Worm (Caenorhabditis elegans): ENCODE data around the gene F21D5.7.
"Not testable (repeated sequence)": the region's sequence is repeated elsewhere in the genome, so short reads cannot be mapped to it uniquely, and the experiment has no call there.

F21D5.7 gene

DNA sequence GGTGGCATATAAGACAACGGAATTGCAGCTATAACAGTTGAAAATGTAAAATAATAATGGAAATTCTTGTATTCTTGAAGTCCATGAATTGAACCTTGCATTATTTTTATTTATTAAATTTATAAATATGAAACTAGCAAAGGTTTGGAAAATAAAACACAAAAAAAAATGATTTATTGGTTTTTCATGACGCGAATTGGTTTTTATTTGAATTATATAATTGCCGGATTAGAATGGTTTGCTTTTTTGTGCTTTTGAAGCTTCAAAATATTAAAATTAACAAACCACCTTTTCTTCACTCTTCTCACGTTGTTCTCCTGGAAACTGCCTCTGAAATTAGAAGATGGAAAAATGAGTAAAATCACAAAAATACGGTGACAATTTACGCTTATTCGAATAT lies 46.6 kb upstream of the F21D5.7 start, which contains the start of gene sru-35:
Gene sru-35, minus strand, starts transcription at position 101 of the 400 bp plus-strand sequence.
- no peak for TF ChIP-seq dsc-1 (tag; optimal IDR thresholded peaks at IDR 0.05)
- TF ChIP-seq hlh-17 (GFP tag; optimal IDR thresholded peaks at IDR 0.05; ENCODE audit: borderline replicate concordance): no peak
- TF ChIP-seq efl-1 (optimal IDR thresholded peaks at IDR 0.05): no peak
- TF ChIP-seq efl-1 (GFP tag; optimal IDR thresholded peaks at IDR 0.05 in 1 of 2): no peak
- TF ChIP-seq C34B4.2 (tag; optimal IDR thresholded peaks at IDR 0.05): no peak
- TF ChIP-seq egl-27 (tag; optimal IDR thresholded peaks at IDR 0.05): no peak
- TF ChIP-seq fkh-4 (tag; optimal IDR thresholded peaks at IDR 0.05; ENCODE audit: borderline replicate concordance): no peak
- no peak for TF ChIP-seq ceh-8 (GFP tag; optimal IDR thresholded peaks at IDR 0.05)
- TF ChIP-seq alr-1 (tag; optimal IDR thresholded peaks at IDR 0.05; ENCODE audit: borderline replicate concordance): no peak
- TF ChIP-seq mdl-1 (tag; optimal IDR thresholded peaks at IDR 0.05): no peak
- TF ChIP-seq lsy-2 (tag; optimal IDR thresholded peaks at IDR 0.05): no peak
- no peak for TF ChIP-seq hpl-2 (GFP tag; optimal IDR thresholded peaks at IDR 0.05)
- no peak for TF ChIP-seq nhr-71 (tag; optimal IDR thresholded peaks at IDR 0.05)
- no peak for TF ChIP-seq lin-15B (tag; optimal IDR thresholded peaks at IDR 0.05)
- no peak for TF ChIP-seq mab-9 (GFP tag; IDR thresholded peaks at IDR 0.05)
- TF ChIP-seq nhr-12 (tag; optimal IDR thresholded peaks at IDR 0.05): no peak
- no peak for TF ChIP-seq zag-1 (tag; optimal IDR thresholded peaks at IDR 0.05)

DNA sequence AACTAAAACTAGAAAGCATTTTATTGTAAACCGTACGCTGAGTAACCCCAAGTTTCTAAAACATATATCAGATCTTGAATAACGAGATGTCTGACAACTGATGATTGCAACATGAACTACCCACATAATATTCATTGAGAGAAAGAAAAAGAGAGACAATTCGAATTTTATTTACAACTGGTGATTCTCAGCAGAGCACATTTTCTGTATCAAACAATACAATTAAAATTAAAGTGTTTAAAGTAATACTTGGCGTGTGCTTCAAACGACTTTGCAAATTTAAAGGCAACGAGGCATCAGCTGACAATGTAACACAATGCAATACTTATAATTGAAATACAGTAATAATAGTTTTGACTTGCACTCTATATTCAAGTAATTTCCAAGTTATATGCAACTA lies 44.5 kb upstream of the F21D5.7 start, which contains the start of gene C33D9.10:
Gene C33D9.10, minus strand, starts transcription at position 101 of the 400 bp plus-strand sequence.
- TF ChIP-seq efl-1 (optimal IDR thresholded peaks at IDR 0.05): not testable (repeated sequence)
- TF ChIP-seq efl-1 (GFP tag; optimal IDR thresholded peaks at IDR 0.05 in 1 of 2): peak in 1 of 2 experiments; percentile 41

DNA sequence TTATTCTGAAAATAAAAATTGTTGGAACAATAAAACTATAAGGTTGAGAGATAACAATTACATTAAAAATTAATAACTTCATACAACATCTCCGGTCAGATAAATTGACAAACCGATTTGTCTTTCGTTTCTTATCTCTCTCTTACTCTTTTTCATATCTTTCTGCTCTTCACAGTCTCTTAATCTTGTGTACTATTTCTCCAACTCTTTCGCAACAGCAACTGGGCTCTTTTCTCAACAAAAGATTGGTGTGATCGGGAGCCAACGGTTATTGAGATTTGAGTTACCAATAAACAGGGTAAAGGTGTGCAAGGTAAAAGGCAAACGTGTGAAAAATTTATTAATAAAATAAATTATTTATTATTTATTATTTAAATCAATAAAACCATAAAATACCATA lies 43.1 kb upstream of the F21D5.7 start, which contains the start of gene C33D9.8:
Gene C33D9.8, minus strand, starts transcription at position 99 of the 400 bp plus-strand sequence.
- TF ChIP-seq snpc-4 (tag; optimal IDR thresholded peaks at IDR 0.05) (no peak), ceh-88 (GFP tag; IDR thresholded peaks at IDR 0.05) (no peak), mef-2 (tag; optimal IDR thresholded peaks at IDR 0.05) (no peak), ceh-63 (GFP tag; optimal IDR thresholded peaks at IDR 0.05) (no peak), zag-1 (tag; optimal IDR thresholded peaks at IDR 0.05) (no peak), nhr-11 (tag; optimal IDR thresholded peaks at IDR 0.05) (no peak), tlp-1 (tag; optimal IDR thresholded peaks at IDR 0.05) (no peak), efl-1 (optimal IDR thresholded peaks at IDR 0.05) (peak in 1 of 2 experiments; percentile 35), efl-1 (GFP tag; optimal IDR thresholded peaks at IDR 0.05 in 1 of 2) (no peak), tbx-2 (tag; optimal IDR thresholded peaks at IDR 0.05) (no peak), elt-2 (tag; optimal IDR thresholded peaks at IDR 0.05) (no peak), lsy-2 (tag; optimal IDR thresholded peaks at IDR 0.05) (peak in 1 of 2 experiments; percentile 31), rnt-1 (tag; optimal IDR thresholded peaks at IDR 0.05) (peak; percentile 41)

DNA sequence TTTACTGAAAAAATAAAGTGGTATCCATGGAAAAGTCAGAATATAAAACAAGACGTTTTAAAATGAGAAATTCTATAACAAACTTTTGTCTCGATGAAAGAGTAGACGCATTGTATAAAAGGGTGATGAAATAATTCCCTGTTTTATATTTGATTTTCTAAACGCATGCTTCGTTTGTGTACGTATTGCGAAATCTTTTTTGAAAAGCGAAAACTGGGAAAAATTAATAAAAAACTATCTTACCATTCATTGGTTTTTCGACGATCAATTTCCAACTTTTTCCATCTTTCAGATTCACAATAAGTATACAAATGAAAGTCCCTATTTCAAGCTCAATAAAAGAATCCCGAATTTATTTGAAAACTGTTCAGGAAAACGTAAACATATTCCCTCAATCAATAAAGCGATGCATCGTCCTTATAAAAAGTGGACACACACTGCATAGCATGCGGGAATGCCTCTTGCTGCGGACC lies 41.4 kb upstream of the F21D5.7 start, which contains the start of gene C33D9.13:
Gene C33D9.13, minus strand, starts transcription at position 423 of the 473 bp plus-strand sequence.
- peak; percentile 53 for TF ChIP-seq zip-4 (GFP tag; optimal IDR thresholded peaks at IDR 0.05)
- TF ChIP-seq skn-1 (tag; optimal IDR thresholded peaks at IDR 0.05): peak; percentile 32
- no peak for TF ChIP-seq lir-3 (tag; optimal IDR thresholded peaks at IDR 0.05; ENCODE audit: poor library complexity)
- no peak for TF ChIP-seq ces-1 (GFP tag; optimal IDR thresholded peaks at IDR 0.05)

DNA sequence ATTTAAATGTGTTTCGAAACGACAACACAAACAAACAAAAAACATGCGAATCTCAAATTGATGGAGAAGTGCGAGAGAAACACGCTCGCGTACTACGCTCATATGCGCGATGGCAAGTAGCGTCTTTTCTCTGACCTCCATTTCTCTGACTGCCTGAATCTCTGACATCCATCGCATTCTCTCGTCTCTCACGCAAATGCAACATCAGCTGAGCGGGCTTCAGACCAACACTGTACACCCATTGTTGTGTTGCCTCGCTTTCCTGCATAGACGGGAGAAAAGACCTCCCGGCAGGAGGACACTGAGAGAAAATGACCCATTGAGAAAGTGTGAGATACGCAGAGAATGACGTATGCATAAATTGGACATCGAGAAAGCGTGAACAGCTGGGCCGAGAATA lies 38.7 kb upstream of the F21D5.7 start:
- peak; percentile 49 for TF ChIP-seq unc-86 (tag; optimal IDR thresholded peaks at IDR 0.05)
- no peak for TF ChIP-seq C04F5.9 (tag; optimal IDR thresholded peaks at IDR 0.05)
- no peak for TF ChIP-seq nhr-11 (tag; optimal IDR thresholded peaks at IDR 0.05)
- no peak for TF ChIP-seq lin-15B (tag; optimal IDR thresholded peaks at IDR 0.05)
- TF ChIP-seq unc-62 (GFP tag; optimal IDR thresholded peaks at IDR 0.05): no peak
- TF ChIP-seq hlh-4 (tag; optimal IDR thresholded peaks at IDR 0.05): no peak
- no peak for TF ChIP-seq F16B12.6 (tag; optimal IDR thresholded peaks at IDR 0.05)
- no peak for TF ChIP-seq zip-4 (GFP tag; optimal IDR thresholded peaks at IDR 0.05)
- TF ChIP-seq fos-1 (tag; optimal IDR thresholded peaks at IDR 0.05): no peak
- no peak for TF ChIP-seq aha-1 (tag; optimal IDR thresholded peaks at IDR 0.05)
- peak; percentile 40 to 59 (median 53) for TF ChIP-seq dpl-1 (GFP tag; optimal IDR thresholded peaks at IDR 0.05)
- no peak for TF ChIP-seq ets-5 (GFP tag; IDR thresholded peaks at IDR 0.05)
- TF ChIP-seq nhr-84 (tag; optimal IDR thresholded peaks at IDR 0.05): no peak
- peak; percentile 68 for TF ChIP-seq nhr-47 (tag; optimal IDR thresholded peaks at IDR 0.05)
- TF ChIP-seq skn-1 (tag; optimal IDR thresholded peaks at IDR 0.05): peak; percentile 49
- TF ChIP-seq nhr-237 (tag; optimal IDR thresholded peaks at IDR 0.05): peak; percentile 32
- TF ChIP-seq pqm-1 (tag; optimal IDR thresholded peaks at IDR 0.05): no peak
- TF ChIP-seq rnt-1 (tag; optimal IDR thresholded peaks at IDR 0.05): peak; percentile 62
- TF ChIP-seq ceh-88 (GFP tag; IDR thresholded peaks at IDR 0.05): no peak
- no peak for TF ChIP-seq grh-1 (GFP tag; IDR thresholded peaks at IDR 0.05)
- no peak for TF ChIP-seq sup-37 (GFP tag; optimal IDR thresholded peaks at IDR 0.05)

All from whole organism, L1 larva.